1 fruit fly cellular context compared by ENCODE assay signal in genomic region chrX:9640690-9641149, dm6.
A peak's percentile ranks its signal among the peaks of the same experiment; 100 is the strongest.
TF ChIP-seq lines count a peak whose summit lies in the region.

No protein-coding gene starts in this region.

TF ChIP-seq in whole organism, embryonic, 481 proteins besides CTCF, POLR2A, EP300 and RAD21 (continued from another document):
- TF ChIP-seq al (GFP tag; IDR thresholded peaks at IDR 0.05; lab: Robert Waterston, UW) (peak; percentile 90), wdn (GFP tag; IDR thresholded peaks at IDR 0.05; lab: Robert Waterston, UW) (peak; percentile 95), ttk (GFP tag; IDR thresholded peaks at IDR 0.05; lab: Robert Waterston, UW) (peak; percentile 91), CG11504 (tag; optimal IDR thresholded peaks at IDR 0.05; lab: Kevin White, UChicago) (peak; percentile 96), CG6854 (GFP tag; optimal IDR thresholded peaks at IDR 0.05; lab: Kevin White, UChicago) (peak; percentile 99), CG9932 (GFP tag; IDR thresholded peaks at IDR 0.05; lab: Robert Waterston, UW) (peak; percentile 93), Sox100B (GFP tag; optimal IDR thresholded peaks at IDR 0.05; lab: Kevin White, UChicago) (peak; percentile 96), nerfin-2 (GFP tag; IDR thresholded peaks at IDR 0.05; lab: Robert Waterston, UW; ENCODE audit: partially characterized antibody) (no peak), GATAe (GFP tag; conservative IDR thresholded peaks at IDR 0.05; lab: Robert Waterston, UW) (peak; percentile 66; the same call in 1 of the 2 replicates), CG6791 (GFP tag; IDR thresholded peaks at IDR 0.05; lab: Robert Waterston, UW; ENCODE audit: partially characterized antibody) (no peak), CG32532 (GFP tag; IDR thresholded peaks at IDR 0.05; lab: Robert Waterston, UW) (peak; percentile 97), ase (GFP tag; IDR thresholded peaks at IDR 0.05; lab: Robert Waterston, UW) (peak; percentile 93; the same call in 2 of the 3 replicates), CG12744 (GFP tag; optimal IDR thresholded peaks at IDR 0.05; lab: Kevin White, UChicago) (peak; percentile 97), NC2α (GFP tag; optimal IDR thresholded peaks at IDR 0.05; lab: Kevin White, UChicago) (peak; percentile 83), prd (optimal IDR thresholded peaks at IDR 0.05; lab: Kevin White, UChicago) (no peak), prd (GFP tag; IDR thresholded peaks at IDR 0.05; lab: Robert Waterston, UW) (peak; percentile 88), CG17612 (GFP tag; IDR thresholded peaks at IDR 0.05; lab: Robert Waterston, UW) (peak; percentile 69), CG10565 (GFP tag; optimal IDR thresholded peaks at IDR 0.05; lab: Kevin White, UChicago) (peak; percentile 68), CG2116 (GFP tag; optimal IDR thresholded peaks at IDR 0.05; lab: Kevin White, UChicago) (peak; percentile 83), CG31441 (GFP tag; IDR thresholded peaks at IDR 0.05; lab: Robert Waterston, UW) (peak; percentile 94), D (optimal IDR thresholded peaks at IDR 0.05; lab: Kevin White, UChicago) (no peak), D (GFP tag; optimal IDR thresholded peaks at IDR 0.05; lab: Kevin White, UChicago) (peak; percentile 92), cwo (GFP tag; optimal IDR thresholded peaks at IDR 0.05; lab: Kevin White, UChicago) (peak; percentile 97), B-H1 (GFP tag; IDR thresholded peaks at IDR 0.05; lab: Robert Waterston, UW) (peak; percentile 93), Chrac-16 (GFP tag; optimal IDR thresholded peaks at IDR 0.05; lab: Kevin White, UChicago) (peak; percentile 86), so (GFP tag; IDR thresholded peaks at IDR 0.05; lab: Robert Waterston, UW) (peak; percentile 98), hth (optimal IDR thresholded peaks at IDR 0.05; lab: Kevin White, UChicago) (no peak), Dll (GFP tag; IDR thresholded peaks at IDR 0.05; lab: Robert Waterston, UW; ENCODE audit: partially characterized antibody) (0 out of 4 replicates have a peak, but pooled peaks have one; percentile 20), fru (optimal IDR thresholded peaks at IDR 0.05; lab: Kevin White, UChicago) (no peak), CG10543 (GFP tag; optimal IDR thresholded peaks at IDR 0.05; lab: Kevin White, UChicago) (peak; percentile 99), hbn (GFP tag; IDR thresholded peaks at IDR 0.05; lab: Robert Waterston, UW; ENCODE audit: partially characterized antibody) (no peak), Optix (GFP tag; IDR thresholded peaks at IDR 0.05; lab: Robert Waterston, UW) (peak; percentile 89), CG42726 (GFP tag; IDR thresholded peaks at IDR 0.05; lab: Robert Waterston, UW; ENCODE audit: partially characterized antibody) (no peak), CG11398 (GFP tag; optimal IDR thresholded peaks at IDR 0.05; lab: Kevin White, UChicago) (peak; percentile 92), CG16863 (GFP tag; optimal IDR thresholded peaks at IDR 0.05; lab: Kevin White, UChicago) (peak; percentile 90), CG6175 (GFP tag; IDR thresholded peaks at IDR 0.05; lab: Robert Waterston, UW) (peak; percentile 90), zfh2 (GFP tag; optimal IDR thresholded peaks at IDR 0.05; lab: Kevin White, UChicago) (peak; percentile 96), run (tag; optimal IDR thresholded peaks at IDR 0.05; lab: Kevin White, UChicago) (peak; percentile 96)
